Fruit fly (Drosophila melanogaster): ENCODE data around the gene CG32262.
A peak's percentile ranks its signal among the peaks of the same experiment; 100 is the strongest.

The CG32262 gene

dm6 chr3L:3814010-3814833 lies 4.2 kb upstream of the CG32262 start, which contains the start of gene Scsalpha1 (continued):
- TF ChIP-seq HLHmδ (GFP tag; optimal IDR thresholded peaks at IDR 0.05) (no peak), bowl (GFP tag; IDR thresholded peaks at IDR 0.05) (no peak), ro (GFP tag; IDR thresholded peaks at IDR 0.05) (no peak), CG11696 (GFP tag; IDR thresholded peaks at IDR 0.05) (peak; percentile 40; the same call in 1 of the 2 replicates), fd96Cb (tag; optimal IDR thresholded peaks at IDR 0.05) (peak; percentile 16), CG17829 (tag; optimal IDR thresholded peaks at IDR 0.05) (peak; percentile 62), CG7928 (GFP tag; optimal IDR thresholded peaks at IDR 0.05) (no peak), CG14965 (GFP tag; optimal IDR thresholded peaks at IDR 0.05; ENCODE audit: borderline replicate concordance) (no peak), CG31441 (GFP tag; IDR thresholded peaks at IDR 0.05) (no peak), toy (GFP tag; IDR thresholded peaks at IDR 0.05) (no peak), CG12744 (GFP tag; optimal IDR thresholded peaks at IDR 0.05) (no peak), az2 (GFP tag; optimal IDR thresholded peaks at IDR 0.05) (peak; percentile 8), Antp (GFP tag; optimal IDR thresholded peaks at IDR 0.05) (no peak), ewg (GFP tag; optimal IDR thresholded peaks at IDR 0.05) (no peak), zf30C (GFP tag; optimal IDR thresholded peaks at IDR 0.05) (no peak), D (optimal IDR thresholded peaks at IDR 0.05) (no peak), D (GFP tag; optimal IDR thresholded peaks at IDR 0.05) (no peak), E2f1 (GFP tag; IDR thresholded peaks at IDR 0.05) (no peak; the same call in 1 of the 2 replicates), CG3995 (GFP tag; optimal IDR thresholded peaks at IDR 0.05) (peak; percentile 63), CG5953 (GFP tag; IDR thresholded peaks at IDR 0.05) (no peak), CG31224 (GFP tag; IDR thresholded peaks at IDR 0.05) (no peak), corto (GFP tag; optimal IDR thresholded peaks at IDR 0.05) (no peak), fd102C (GFP tag; optimal IDR thresholded peaks at IDR 0.05) (no peak), CG14710 (tag; optimal IDR thresholded peaks at IDR 0.05) (peak; percentile 47), Vsx1 (GFP tag; optimal IDR thresholded peaks at IDR 0.05) (peak; percentile 96), Bgb (GFP tag; IDR thresholded peaks at IDR 0.05; ENCODE audit: partially characterized antibody) (peak; percentile 100), ara (GFP tag; IDR thresholded peaks at IDR 0.05) (peak; percentile 37; the same call in 1 of the 2 replicates), Nf-YA (GFP tag; IDR thresholded peaks at IDR 0.05) (0 out of 2 replicates have a peak, but pooled peaks have one; percentile 42), Oaz (GFP tag; IDR thresholded peaks at IDR 0.05) (no peak), CG1529 (GFP tag; optimal IDR thresholded peaks at IDR 0.05) (no peak), D19A (tag; optimal IDR thresholded peaks at IDR 0.05) (peak; percentile 41), CG17612 (GFP tag; IDR thresholded peaks at IDR 0.05) (peak; percentile 18; the same call in 1 of the 2 replicates), Asciz (GFP tag; optimal IDR thresholded peaks at IDR 0.05) (no peak), croc (GFP tag; conservative IDR thresholded peaks at IDR 0.05) (no peak), Dll (GFP tag; IDR thresholded peaks at IDR 0.05; ENCODE audit: partially characterized antibody) (peak; percentile 97), emc (GFP tag; optimal IDR thresholded peaks at IDR 0.05) (no peak), Deaf1 (tag; optimal IDR thresholded peaks at IDR 0.05) (peak; percentile 20), HLH3B (GFP tag; IDR thresholded peaks at IDR 0.05) (peak; percentile 54; the same call in 1 of the 2 replicates), stwl (tag; optimal IDR thresholded peaks at IDR 0.05) (peak; percentile 97), eyg (GFP tag; optimal IDR thresholded peaks at IDR 0.05) (no peak), CG8089 (GFP tag; optimal IDR thresholded peaks at IDR 0.05) (no peak), row (GFP tag; IDR thresholded peaks at IDR 0.05) (peak; percentile 68), gcm2 (GFP tag; optimal IDR thresholded peaks at IDR 0.05) (peak; percentile 21), chm (GFP tag; IDR thresholded peaks at IDR 0.05) (peak; percentile 40; the same call in 1 of the 2 replicates), Adf1 (GFP tag; IDR thresholded peaks at IDR 0.05) (peak; percentile 23; the same call in 1 of the 2 replicates), MTF-1 (GFP tag; optimal IDR thresholded peaks at IDR 0.05; ENCODE audit: borderline replicate concordance) (no peak), CG7556 (GFP tag; optimal IDR thresholded peaks at IDR 0.05) (peak; percentile 19), trh (GFP tag; optimal IDR thresholded peaks at IDR 0.05) (no peak), pita (GFP tag; optimal IDR thresholded peaks at IDR 0.05) (no peak), klu (GFP tag; IDR thresholded peaks at IDR 0.05) (no peak)
